Fruit fly (Drosophila melanogaster) whole organism, embryonic: ENCODE data around the gene Ptpmeg2.

ENCODE experiments used
- Awh ChIP-seq: fragments of 200-800 bp; sonication (Bioruptor generic); IDR thresholded peaks from 2 replicates; pipeline ENCODE4, ENCODE4 v1.3.6; 2022; ENCODE audit warnings: missing biosample characterization, missing genetic modification characterization
- CG10462 ChIP-seq: fragments of 200-800 bp; sonication (Bioruptor generic); optimal IDR thresholded peaks from 2 replicates; lab custom pipeline; 2016; ENCODE audit warnings: missing biosample characterization, missing genetic modification characterization
- CG14860 ChIP-seq: fragments of 200-800 bp; sonication (Bioruptor generic); IDR thresholded peaks from 3 replicates; pipeline ENCODE4 v1.3.6; 2022; ENCODE audit warnings: missing biosample characterization, missing genetic modification characterization; ENCODE audit not compliant: partially characterized antibody
- CG15011 ChIP-seq: fragments of 200-800 bp; sonication (Bioruptor generic); optimal IDR thresholded peaks from 3 replicates; lab custom pipeline; 2018; ENCODE audit warnings: missing biosample characterization, mild to moderate bottlenecking, missing genetic modification characterization
- CG15696 ChIP-seq: fragments of 200-800 bp; sonication (Bioruptor generic); optimal IDR thresholded peaks from 2 replicates; lab custom pipeline; 2019; ENCODE audit warnings: missing biosample characterization, mild to moderate bottlenecking, missing genetic modification characterization, moderate library complexity
- CG1647 ChIP-seq: fragments of 200-800 bp; sonication (Bioruptor generic); optimal IDR thresholded peaks from 3 replicates; lab custom pipeline; 2016; ENCODE audit warnings: missing biosample characterization, missing genetic modification characterization
- CG16813 ChIP-seq: fragments of 200-800 bp; sonication (Bioruptor generic); IDR thresholded peaks from 3 replicates; pipeline ENCODE4 v1.3.6; 2022; ENCODE audit warnings: missing biosample characterization, missing genetic modification characterization; ENCODE audit not compliant: partially characterized antibody
- CG2712 ChIP-seq: fragments of 200-800 bp; optimal IDR thresholded peaks from 3 replicates; lab custom pipeline; 2019; ENCODE audit warnings: missing biosample characterization, mild to moderate bottlenecking, missing genetic modification characterization, moderate library complexity
- CG3281 ChIP-seq: fragments of 200-800 bp; sonication (Bioruptor generic); optimal IDR thresholded peaks from 3 replicates; lab custom pipeline; 2017; ENCODE audit warnings: missing biosample characterization, mild to moderate bottlenecking, missing genetic modification characterization
- CG33557 ChIP-seq: fragments of 200-800 bp; sonication (Bioruptor generic); optimal IDR thresholded peaks from 2 replicates; lab custom pipeline; 2019; ENCODE audit warnings: missing biosample characterization, mild to moderate bottlenecking, missing genetic modification characterization, moderate library complexity
- CG34224 ChIP-seq: fragments of 200-800 bp; sonication (Bioruptor generic); IDR thresholded peaks from 3 replicates; pipeline ENCODE4 v1.3.6; 2022; ENCODE audit warnings: missing biosample characterization, missing genetic modification characterization; ENCODE audit not compliant: partially characterized antibody
- CG34376 ChIP-seq: fragments of 200-800 bp; sonication (Bioruptor generic); optimal IDR thresholded peaks from 2 replicates; lab custom pipeline; 2018; ENCODE audit warnings: missing biosample characterization, mild to moderate bottlenecking, missing genetic modification characterization
- CG4820 ChIP-seq: fragments of 200-800 bp; sonication (Bioruptor generic); optimal IDR thresholded peaks from 3 replicates; lab custom pipeline; 2016; ENCODE audit warnings: missing biosample characterization, missing genetic modification characterization
- CG5180 ChIP-seq: fragments of 200-800 bp; sonication (Bioruptor generic); optimal IDR thresholded peaks from 3 replicates; lab custom pipeline; 2017; ENCODE audit warnings: missing biosample characterization, missing genetic modification characterization, mild to moderate bottlenecking, moderate library complexity, missing genetic modification reagents
- CG6175 ChIP-seq: fragments of 200-800 bp; sonication (Bioruptor generic); IDR thresholded peaks from 3 replicates; pipeline ENCODE4 v1.3.6; 2022; ENCODE audit warnings: missing biosample characterization, missing genetic modification characterization
- CG6254 ChIP-seq: fragments of 200-800 bp; sonication (Bioruptor generic); optimal IDR thresholded peaks from 3 replicates; lab custom pipeline; 2017; ENCODE audit warnings: mild to moderate bottlenecking, missing biosample characterization, missing genetic modification reagents, missing genetic modification characterization
- CG8478 ChIP-seq: fragments of >200 bp; optimal IDR thresholded peaks from 2 replicates; lab custom pipeline; 2018
- CG9215 ChIP-seq: fragments of 200-800 bp; sonication (Bioruptor generic); IDR thresholded peaks from 2 replicates; pipeline ENCODE4 v1.3.6; 2022; ENCODE audit warnings: missing biosample characterization, missing genetic modification characterization
- CG9609 ChIP-seq: fragments of 200-800 bp; sonication (Bioruptor generic); optimal IDR thresholded peaks from 3 replicates; lab custom pipeline; 2016; ENCODE audit warnings: missing biosample characterization, missing genetic modification characterization
- CG9817 ChIP-seq: fragments of 200-800 bp; sonication (Bioruptor generic); optimal IDR thresholded peaks from 2 replicates; lab custom pipeline; 2018; ENCODE audit warnings: missing biosample characterization, mild to moderate bottlenecking, missing genetic modification characterization, moderate library complexity
- Dll ChIP-seq: fragments of 200-800 bp; sonication (Bioruptor generic); IDR thresholded peaks from 4 replicates; pipeline ENCODE4 v1.3.6; 2022; ENCODE audit warnings: missing biosample characterization, missing genetic modification characterization; ENCODE audit not compliant: partially characterized antibody
- Fer3 ChIP-seq: fragments of 200-800 bp; sonication (Bioruptor generic); optimal IDR thresholded peaks from 2 replicates; lab custom pipeline; 2018; ENCODE audit warnings: missing biosample characterization, mild to moderate bottlenecking, missing genetic modification characterization, moderate library complexity
- MESR4 ChIP-seq: fragments of 200-800 bp; sonication (Bioruptor generic); optimal IDR thresholded peaks from 2 replicates; lab custom pipeline; 2018; ENCODE audit warnings: missing biosample characterization, mild to moderate bottlenecking, missing genetic modification characterization, moderate library complexity
- NfI ChIP-seq: fragments of 200-800 bp; sonication (Bioruptor generic); optimal IDR thresholded peaks from 3 replicates; lab custom pipeline; 2018; ENCODE audit warnings: missing biosample characterization, mild to moderate bottlenecking, missing genetic modification characterization, moderate library complexity
- Oli ChIP-seq: fragments of 200-800 bp; sonication (Bioruptor generic); optimal IDR thresholded peaks from 2 replicates; lab custom pipeline; 2018; ENCODE audit warnings: missing biosample characterization, mild to moderate bottlenecking, missing genetic modification characterization, moderate library complexity
- Optix ChIP-seq: fragments of 200-800 bp; sonication (Bioruptor generic); IDR thresholded peaks from 3 replicates; pipeline ENCODE4 v1.3.6; 2022; ENCODE audit warnings: missing biosample characterization, missing genetic modification characterization
- Usf ChIP-seq: fragments of 200-800 bp; sonication (Bioruptor generic); optimal IDR thresholded peaks from 2 replicates; lab custom pipeline; 2017; ENCODE audit warnings: missing genotype, missing biosample characterization, missing genetic modification characterization
- ara ChIP-seq: fragments of 200-800 bp; sonication (Bioruptor generic); IDR thresholded peaks from 2 replicates; pipeline ENCODE4 v1.3.6; 2022; ENCODE audit warnings: missing biosample characterization, missing genetic modification characterization
- bigmax ChIP-seq: fragments of 200-800 bp; sonication (Bioruptor generic); optimal IDR thresholded peaks from 2 replicates; lab custom pipeline; 2018; ENCODE audit warnings: missing biosample characterization, mild to moderate bottlenecking, missing genetic modification characterization
- chinmo ChIP-seq: fragments of 200-800 bp; sonication (Bioruptor generic); IDR thresholded peaks from 4 replicates; pipeline ENCODE4 v1.3.6; 2022; ENCODE audit warnings: missing biosample characterization, missing genetic modification characterization; ENCODE audit not compliant: partially characterized antibody
- crp ChIP-seq, 2 experiments: fragments of 200-800 bp; sonication (Bioruptor generic); optimal IDR thresholded peaks; 2 replicates in 1 of 2; 3 replicates in 1 of 2; lab custom pipeline; 2017; ENCODE audit warnings: missing biosample characterization in 2 of 2, missing genetic modification characterization in 2 of 2, mild to moderate bottlenecking in 1 of 2, moderate library complexity in 1 of 2
- dm ChIP-seq: fragments of 200-800 bp; sonication (Bioruptor generic); optimal IDR thresholded peaks from 3 replicates; lab custom pipeline; 2016; ENCODE audit warnings: missing biosample characterization, missing genetic modification characterization
- eyg ChIP-seq: fragments of 200-800 bp; sonication (Bioruptor generic); optimal IDR thresholded peaks from 3 replicates; lab custom pipeline; 2016; ENCODE audit warnings: missing biosample characterization, missing genetic modification characterization
- fru ChIP-seq: fragments of >200 bp; optimal IDR thresholded peaks from 2 replicates; lab custom pipeline; 2017
- gfzf ChIP-seq: fragments of 200-800 bp; sonication (Bioruptor generic); optimal IDR thresholded peaks from 2 replicates; lab custom pipeline; 2016; ENCODE audit warnings: missing biosample characterization, mild to moderate bottlenecking, missing genetic modification characterization, moderate library complexity
- hth ChIP-seq: fragments of >200 bp; optimal IDR thresholded peaks from 2 replicates; lab custom pipeline; 2017; ENCODE audit warnings: inconsistent platforms
- jumu ChIP-seq: fragments of 200-800 bp; sonication (Bioruptor generic); optimal IDR thresholded peaks from 3 replicates; lab custom pipeline; 2016; ENCODE audit warnings: missing biosample characterization, missing genetic modification characterization
- luna ChIP-seq: fragments of 200-800 bp; sonication (Bioruptor generic); optimal IDR thresholded peaks from 2 replicates; lab custom pipeline; 2016; ENCODE audit warnings: missing biosample characterization, missing genetic modification characterization
- mirr ChIP-seq: fragments of 200-800 bp; sonication (Bioruptor generic); optimal IDR thresholded peaks from 3 replicates; lab custom pipeline; 2018; ENCODE audit warnings: missing biosample characterization, mild to moderate bottlenecking, missing genetic modification characterization
- pan ChIP-seq, 4 experiments: fragments of >200 bp in 3 of 4; fragments of 200-800 bp in 1 of 4; sonication (Bioruptor generic) in 1 of 4; optimal IDR thresholded peaks in 3 of 4; IDR thresholded peaks in 1 of 4; 2 replicates each; pipeline versions ENCODE4 v1.3.6 to Lab custom; 2017 to 2022; ENCODE audit warnings: missing biosample characterization in 2 of 4, missing genetic modification characterization in 2 of 4, mixed read lengths in 1 of 4
- pb ChIP-seq: fragments of 200-800 bp; sonication (Bioruptor generic); optimal IDR thresholded peaks from 3 replicates; lab custom pipeline; 2016; ENCODE audit warnings: missing biosample characterization, missing genetic modification characterization
- phol ChIP-seq: fragments of 200-800 bp; sonication (Bioruptor generic); optimal IDR thresholded peaks from 3 replicates; lab custom pipeline; 2018; ENCODE audit warnings: missing biosample characterization, mild to moderate bottlenecking, missing genetic modification characterization, moderate library complexity
- pnt ChIP-seq: fragments of 200-800 bp; sonication (Bioruptor generic); optimal IDR thresholded peaks from 3 replicates; lab custom pipeline; 2016; ENCODE audit warnings: missing biosample characterization, missing genetic modification characterization
- sens ChIP-seq: fragments of 200-800 bp; sonication (Bioruptor generic); peaks from one replicate; lab custom pipeline; 2016; ENCODE audit warnings: missing biosample characterization, missing genetic modification characterization
- sim ChIP-seq: fragments of 200-800 bp; sonication (Bioruptor generic); IDR thresholded peaks from 2 replicates; pipeline ENCODE4 v1.3.6; 2022; ENCODE audit warnings: missing biosample characterization, missing genetic modification characterization
- wor ChIP-seq: fragments of 200-800 bp; sonication (Bioruptor generic); IDR thresholded peaks from 2 replicates; pipeline ENCODE4 v1.3.6; 2022; ENCODE audit warnings: missing biosample characterization, missing genetic modification characterization
- yki ChIP-seq: fragments of >200 bp; optimal IDR thresholded peaks from 3 replicates; lab custom pipeline; 2018
- zen ChIP-seq: fragments of 200-800 bp; sonication (Bioruptor generic); optimal IDR thresholded peaks from 3 replicates; lab custom pipeline; 2018; ENCODE audit warnings: missing biosample characterization, mild to moderate bottlenecking, missing genetic modification characterization, moderate library complexity
- zen2 ChIP-seq: fragments of 200-800 bp; sonication (Bioruptor generic); IDR thresholded peaks from 3 replicates; pipeline ENCODE4 v1.3.6; 2022; ENCODE audit warnings: missing biosample characterization, missing genetic modification characterization; ENCODE audit not compliant: partially characterized antibody

The Ptpmeg2 gene

DNA sequence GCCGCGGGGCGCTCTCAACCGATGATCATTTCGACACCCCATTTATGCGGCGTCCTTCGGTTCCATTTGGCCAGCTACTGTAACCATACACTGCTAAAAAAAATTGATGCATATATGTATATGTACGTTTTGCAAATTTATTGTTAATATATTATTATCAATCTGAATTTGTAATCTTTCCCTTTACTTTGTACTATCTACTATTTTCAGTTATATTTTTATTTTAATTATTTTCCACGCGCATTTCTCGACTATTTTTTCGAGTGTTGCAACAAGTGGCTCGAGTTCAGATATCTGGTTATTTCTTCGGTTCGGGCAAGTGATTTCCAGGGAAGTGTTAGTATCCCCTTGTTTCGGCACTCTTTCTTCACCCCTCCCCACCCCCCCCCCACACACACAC, 30.2 kb upstream of the Ptpmeg2 start (continued):
- no peak for TF ChIP-seq CG34224 (GFP tag; lab: Robert Waterston, UW)
- TF ChIP-seq fru (lab: Kevin White, UChicago), result no peak
- TF ChIP-seq CG6175 (GFP tag; lab: Robert Waterston, UW), result no peak
- no peak for TF ChIP-seq chinmo (GFP tag; lab: Robert Waterston, UW)
- peak; percentile 89 for TF ChIP-seq zen
- TF ChIP-seq phol (tag; lab: Kevin White, UChicago), result peak; percentile 46
- TF ChIP-seq, all 482 proteins: peak for 43

DNA sequence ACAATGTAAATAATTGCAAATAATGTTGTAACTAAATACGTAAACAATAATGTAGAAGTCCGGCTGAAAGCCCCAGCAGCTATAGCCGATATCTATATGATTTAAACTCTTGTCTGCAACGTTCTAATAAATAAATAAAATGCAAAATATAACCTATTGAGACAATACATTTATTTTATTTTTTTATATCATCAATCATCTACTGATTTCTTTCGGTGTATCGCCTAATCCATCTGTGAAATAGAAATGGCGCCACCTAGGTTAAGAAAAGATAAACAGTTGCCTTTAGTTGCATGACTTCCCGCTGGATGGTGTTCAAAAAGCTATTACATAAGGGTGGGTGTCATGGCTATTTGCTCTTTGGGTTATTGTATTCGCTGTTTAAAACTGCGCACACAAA, 28.7 kb upstream of the Ptpmeg2 start:
- TF ChIP-seq jumu (GFP tag; lab: Kevin White, UChicago) (peak; percentile 71), CG3281 (GFP tag; lab: Kevin White, UChicago) (peak; percentile 97), CG9609 (GFP tag; lab: Kevin White, UChicago) (peak; percentile 64), pb (GFP tag; lab: Kevin White, UChicago) (peak; percentile 30), CG9215 (GFP tag; lab: Robert Waterston, UW) (peak; percentile 86), MESR4 (GFP tag; lab: Kevin White, UChicago) (peak; percentile 40), CG14860 (GFP tag; lab: Robert Waterston, UW) (no peak), dm (GFP tag; lab: Kevin White, UChicago) (peak; percentile 52), CG34376 (GFP tag; lab: Kevin White, UChicago) (peak; percentile 97), CG10462 (peak; percentile 76), CG5180 (GFP tag; lab: Kevin White, UChicago) (peak; percentile 88), CG16813 (GFP tag; lab: Robert Waterston, UW) (no peak), pnt (GFP tag; lab: Kevin White, UChicago) (peak; percentile 67), Optix (GFP tag; lab: Robert Waterston, UW) (peak; percentile 79), NfI (GFP tag; lab: Kevin White, UChicago) (peak; percentile 95), CG1647 (peak; percentile 82), CG6254 (GFP tag; lab: Kevin White, UChicago) (peak; percentile 94), eyg (GFP tag; lab: Kevin White, UChicago) (peak; percentile 79), CG2712 (tag; lab: Kevin White, UChicago) (peak; percentile 97), CG8478 (lab: Kevin White, UChicago) (no peak), sens (GFP tag; lab: Kevin White, UChicago) (peak; percentile 98), hth (lab: Kevin White, UChicago) (no peak), sim (GFP tag; lab: Robert Waterston, UW) (peak; percentile 83), luna (GFP tag; lab: Kevin White, UChicago) (no peak), pan (optimal IDR thresholded peaks at IDR 0.05; lab: Kevin White, UChicago) (no peak), pan (GFP tag; optimal IDR thresholded peaks at IDR 0.05 in 1 of 2, IDR thresholded peaks at IDR 0.05 in 1 of 2) (peak in 1 of 2 experiments; percentile 95), CG15011 (GFP tag; lab: Kevin White, UChicago) (peak; percentile 93), ara (peak; percentile 92), Fer3 (tag; lab: Kevin White, UChicago) (peak; percentile 96), zen2 (GFP tag; lab: Robert Waterston, UW) (no peak), wor (peak; percentile 67), Usf (peak; percentile 83), crp (GFP tag; optimal IDR thresholded peaks at IDR 0.05; lab: Kevin White, UChicago) (peak in 1 of 2 experiments; percentile 64), gfzf (GFP tag; lab: Kevin White, UChicago) (peak; percentile 32), Oli (tag; lab: Kevin White, UChicago) (peak; percentile 95), yki (lab: Kevin White, UChicago) (peak; percentile 9), CG33557 (peak; percentile 93), Dll (GFP tag; lab: Robert Waterston, UW) (no peak), bigmax (GFP tag; lab: Kevin White, UChicago) (peak; percentile 66), CG9817 (tag; lab: Kevin White, UChicago) (peak; percentile 93), mirr (GFP tag; lab: Kevin White, UChicago) (peak; percentile 92), Awh (GFP tag; lab: Robert Waterston, UW) (peak; percentile 93), phol (tag; lab: Kevin White, UChicago) (peak; percentile 95), CG4820 (GFP tag; lab: Kevin White, UChicago) (peak; percentile 91), CG15696 (tag; lab: Kevin White, UChicago) (peak; percentile 95)
